Fruit fly (Drosophila melanogaster) whole organism, embryonic: ENCODE measurements around the gene mthl12.

Experiments used
- CG11560 ChIP-seq: fragments of 200-800 bp; sonication (Bioruptor generic); IDR thresholded peaks from 3 replicates; pipeline ENCODE4 v1.3.6; 2022; ENCODE audit warnings: missing biosample characterization, missing genetic modification characterization
- CG11696 ChIP-seq: fragments of 200-800 bp; sonication (Bioruptor generic); IDR thresholded peaks from 2 replicates; pipeline ENCODE4 v1.3.6; 2022; ENCODE audit warnings: missing biosample characterization, missing genetic modification characterization
- CG12769 ChIP-seq: fragments of 200-800 bp; sonication (Bioruptor generic); optimal IDR thresholded peaks from 2 replicates; lab custom pipeline; 2019; ENCODE audit warnings: missing biosample characterization, mild to moderate bottlenecking, missing genetic modification characterization, moderate library complexity
- CG13123 ChIP-seq: fragments of 200-800 bp; sonication (Bioruptor generic); optimal IDR thresholded peaks from 2 replicates; lab custom pipeline; 2016; ENCODE audit warnings: missing biosample characterization, missing genetic modification characterization
- CG1529 ChIP-seq: fragments of 200-800 bp; sonication (Bioruptor generic); optimal IDR thresholded peaks from 3 replicates; lab custom pipeline; 2018; ENCODE audit warnings: missing biosample characterization, missing genetic modification characterization
- CG15696 ChIP-seq: fragments of 200-800 bp; sonication (Bioruptor generic); optimal IDR thresholded peaks from 2 replicates; lab custom pipeline; 2019; ENCODE audit warnings: missing biosample characterization, mild to moderate bottlenecking, missing genetic modification characterization, moderate library complexity
- CG17912 ChIP-seq: fragments of 200-800 bp; sonication (Bioruptor generic); optimal IDR thresholded peaks from 2 replicates; lab custom pipeline; 2018; ENCODE audit warnings: missing biosample characterization, mild to moderate bottlenecking, missing genetic modification characterization
- CG18262 ChIP-seq: fragments of 200-800 bp; optimal IDR thresholded peaks from 3 replicates; lab custom pipeline; 2019; ENCODE audit warnings: missing biosample characterization, mild to moderate bottlenecking, missing genetic modification characterization, moderate library complexity
- CG2116 ChIP-seq: fragments of 200-800 bp; sonication (Bioruptor generic); optimal IDR thresholded peaks from 3 replicates; lab custom pipeline; 2018; ENCODE audit warnings: missing biosample characterization, mild to moderate bottlenecking, missing genetic modification characterization
- CG30020 ChIP-seq: fragments of 200-800 bp; optimal IDR thresholded peaks from 2 replicates; lab custom pipeline; 2019; ENCODE audit warnings: missing biosample characterization, mild to moderate bottlenecking, missing genetic modification characterization, moderate library complexity
- CG30431 ChIP-seq: fragments of 200-800 bp; sonication (Bioruptor generic); optimal IDR thresholded peaks from 2 replicates; lab custom pipeline; 2017; ENCODE audit warnings: missing biosample characterization, missing genetic modification characterization
- CG3163 ChIP-seq: fragments of 200-800 bp; sonication (Bioruptor generic); optimal IDR thresholded peaks from 3 replicates; lab custom pipeline; 2016; ENCODE audit warnings: missing biosample characterization, missing genetic modification characterization
- CG32772 ChIP-seq: fragments of 200-800 bp; sonication (Bioruptor generic); IDR thresholded peaks from 2 replicates; pipeline ENCODE4 v1.3.6; 2022; ENCODE audit warnings: missing biosample characterization, missing genetic modification characterization
- CG43689 ChIP-seq: fragments of 200-800 bp; sonication (Bioruptor generic); IDR thresholded peaks from 2 replicates; pipeline ENCODE4 v1.3.6; 2022; ENCODE audit warnings: missing biosample characterization, missing genetic modification characterization
- CG4854 ChIP-seq: fragments of 200-800 bp; sonication (Bioruptor generic); optimal IDR thresholded peaks from 2 replicates; lab custom pipeline; 2016; ENCODE audit warnings: missing biosample characterization, missing genetic modification characterization, inconsistent platforms
- CG5953 ChIP-seq: fragments of 200-800 bp; sonication (Bioruptor generic); IDR thresholded peaks from 2 replicates; pipeline ENCODE4 v1.3.6; 2022; ENCODE audit warnings: missing biosample characterization, missing genetic modification characterization
- CG6175 ChIP-seq: fragments of 200-800 bp; sonication (Bioruptor generic); IDR thresholded peaks from 3 replicates; pipeline ENCODE4 v1.3.6; 2022; ENCODE audit warnings: missing biosample characterization, missing genetic modification characterization
- CG6689 ChIP-seq: fragments of 200-800 bp; sonication (Bioruptor generic); IDR thresholded peaks from 2 replicates; pipeline ENCODE4 v1.3.6; 2022; ENCODE audit warnings: missing biosample characterization, missing genetic modification characterization
- CG7745 ChIP-seq: fragments of 200-800 bp; sonication (Bioruptor generic); optimal IDR thresholded peaks from 2 replicates; lab custom pipeline; 2018; ENCODE audit warnings: missing biosample characterization, mild to moderate bottlenecking, missing genetic modification characterization, moderate library complexity
- CG7786 ChIP-seq: fragments of 200-800 bp; sonication (Bioruptor generic); optimal IDR thresholded peaks from 2 replicates; lab custom pipeline; 2016; ENCODE audit warnings: missing biosample characterization, missing genetic modification characterization
- CG9215 ChIP-seq: fragments of 200-800 bp; sonication (Bioruptor generic); IDR thresholded peaks from 2 replicates; pipeline ENCODE4 v1.3.6; 2022; ENCODE audit warnings: missing biosample characterization, missing genetic modification characterization
- CG9437 ChIP-seq: fragments of 200-800 bp; sonication (Bioruptor generic); optimal IDR thresholded peaks from 2 replicates; lab custom pipeline; 2018; ENCODE audit warnings: missing biosample characterization, mild to moderate bottlenecking, missing genetic modification characterization
- Elba2 ChIP-seq: fragments of 200-800 bp; sonication (Bioruptor generic); optimal IDR thresholded peaks from 3 replicates; lab custom pipeline; 2016; ENCODE audit warnings: missing biosample characterization, missing genetic modification characterization
- Ets65A ChIP-seq: fragments of 200-800 bp; sonication (Bioruptor generic); peaks from one replicate; lab custom pipeline; 2016; ENCODE audit warnings: missing biosample characterization, missing genetic modification characterization
- Ets97D ChIP-seq: fragments of 200-800 bp; sonication (Bioruptor generic); optimal IDR thresholded peaks from 3 replicates; lab custom pipeline; 2016; ENCODE audit warnings: missing biosample characterization, missing genetic modification characterization
- HLH4C ChIP-seq: fragments of 200-800 bp; sonication (Bioruptor generic); IDR thresholded peaks from 3 replicates; pipeline ENCODE4 v1.3.6; 2022; ENCODE audit warnings: missing biosample characterization, missing genetic modification characterization; ENCODE audit not compliant: partially characterized antibody
- Hr3 ChIP-seq: fragments of 200-800 bp; sonication (Bioruptor generic); optimal IDR thresholded peaks from 3 replicates; lab custom pipeline; 2016; ENCODE audit warnings: missing biosample characterization, missing genetic modification characterization
- MESR4 ChIP-seq: fragments of 200-800 bp; sonication (Bioruptor generic); optimal IDR thresholded peaks from 2 replicates; lab custom pipeline; 2018; ENCODE audit warnings: missing biosample characterization, mild to moderate bottlenecking, missing genetic modification characterization, moderate library complexity
- Med ChIP-seq: fragments of 200-800 bp; sonication (Bioruptor generic); peaks from one replicate; lab custom pipeline; 2016; ENCODE audit warnings: missing biosample characterization, missing genetic modification characterization, mild to moderate bottlenecking, inconsistent platforms, moderate library complexity
- Mes4 ChIP-seq: fragments of 200-800 bp; sonication (Bioruptor generic); optimal IDR thresholded peaks from 2 replicates; lab custom pipeline; 2016; ENCODE audit warnings: missing biosample characterization, missing genetic modification characterization
- ac ChIP-seq: fragments of 200-800 bp; sonication (Bioruptor generic); optimal IDR thresholded peaks from 3 replicates; lab custom pipeline; 2017; ENCODE audit warnings: missing biosample characterization, mild to moderate bottlenecking, missing genetic modification characterization
- bbx ChIP-seq: fragments of 200-800 bp; sonication (Bioruptor generic); IDR thresholded peaks from 2 replicates; pipeline ENCODE4 v1.3.6; 2022; ENCODE audit warnings: missing biosample characterization, missing genetic modification characterization; ENCODE audit not compliant: partially characterized antibody
- chif ChIP-seq, 2 experiments: fragments of 200-800 bp; sonication (Bioruptor generic); optimal IDR thresholded peaks; 3 replicates each; lab custom pipeline; 2016; ENCODE audit warnings: missing biosample characterization in 2 of 2, missing genetic modification characterization in 2 of 2
- dpn ChIP-seq, 2 experiments: fragments of 200-800 bp; sonication (Bioruptor generic); optimal IDR thresholded peaks; 3 replicates each; lab custom pipeline; 2016; ENCODE audit warnings: missing biosample characterization in 2 of 2, missing genetic modification characterization in 2 of 2
- dysf ChIP-seq: fragments of 200-800 bp; sonication (Bioruptor generic); IDR thresholded peaks from 3 replicates; pipeline ENCODE4 v1.3.6; 2022; ENCODE audit warnings: missing biosample characterization, missing genetic modification characterization
- esg ChIP-seq: fragments of 200-800 bp; sonication (Bioruptor generic); conservative IDR thresholded peaks from 2 replicates; pipeline ENCODE4 v1.3.6; 2022; ENCODE audit warnings: missing biosample characterization, missing genetic modification characterization
- eyg ChIP-seq: fragments of 200-800 bp; sonication (Bioruptor generic); optimal IDR thresholded peaks from 3 replicates; lab custom pipeline; 2016; ENCODE audit warnings: missing biosample characterization, missing genetic modification characterization
- jumu ChIP-seq: fragments of 200-800 bp; sonication (Bioruptor generic); optimal IDR thresholded peaks from 3 replicates; lab custom pipeline; 2016; ENCODE audit warnings: missing biosample characterization, missing genetic modification characterization
- kay ChIP-seq: fragments of 200-800 bp; sonication (Bioruptor generic); optimal IDR thresholded peaks from 2 replicates; lab custom pipeline; 2016; ENCODE audit warnings: missing biosample characterization, missing genetic modification characterization
- knrl ChIP-seq: fragments of 200-800 bp; sonication (Bioruptor generic); IDR thresholded peaks from 3 replicates; pipeline ENCODE4 v1.3.6; 2022; ENCODE audit warnings: missing biosample characterization, missing genetic modification characterization; ENCODE audit not compliant: partially characterized antibody
- lov ChIP-seq, 2 experiments: fragments of 200-800 bp in 1 of 2; fragments of >200 bp in 1 of 2; sonication (Bioruptor generic) in 1 of 2; IDR thresholded peaks in 1 of 2; optimal IDR thresholded peaks in 1 of 2; 2 replicates in 1 of 2; 3 replicates in 1 of 2; pipeline versions ENCODE4 v1.3.6 to Lab custom; 2017 to 2022; ENCODE audit warnings: missing biosample characterization in 1 of 2, missing genetic modification characterization in 1 of 2
- otp ChIP-seq: fragments of 200-800 bp; sonication (Bioruptor generic); IDR thresholded peaks from 3 replicates; pipeline ENCODE4, ENCODE4 v1.3.6; 2022; ENCODE audit warnings: missing biosample characterization, missing genetic modification characterization
- pan ChIP-seq, 4 experiments: fragments of >200 bp in 3 of 4; fragments of 200-800 bp in 1 of 4; sonication (Bioruptor generic) in 1 of 4; optimal IDR thresholded peaks in 3 of 4; IDR thresholded peaks in 1 of 4; 2 replicates each; pipeline versions ENCODE4 v1.3.6 to Lab custom; 2017 to 2022; ENCODE audit warnings: missing biosample characterization in 2 of 4, missing genetic modification characterization in 2 of 4, mixed read lengths in 1 of 4
- seq ChIP-seq: fragments of 200-800 bp; sonication (Bioruptor generic); IDR thresholded peaks from 2 replicates; pipeline ENCODE4 v1.3.6; 2022; ENCODE audit warnings: missing biosample characterization, missing genetic modification characterization
- slou ChIP-seq: fragments of 200-800 bp; sonication (Bioruptor generic); optimal IDR thresholded peaks from 3 replicates; lab custom pipeline; 2016; ENCODE audit warnings: missing biosample characterization, missing genetic modification characterization
- sob ChIP-seq: fragments of 200-800 bp; sonication (Bioruptor generic); IDR thresholded peaks from 2 replicates; pipeline ENCODE4 v1.3.6; 2022; ENCODE audit warnings: missing biosample characterization, missing genetic modification characterization
- ssp ChIP-seq: fragments of 200-800 bp; sonication (Bioruptor generic); IDR thresholded peaks from 2 replicates; pipeline ENCODE4 v1.3.6; 2022; ENCODE audit warnings: missing biosample characterization, missing genetic modification characterization
- stwl ChIP-seq: fragments of 200-800 bp; sonication (Bioruptor generic); optimal IDR thresholded peaks from 3 replicates; lab custom pipeline; 2018; ENCODE audit warnings: missing biosample characterization, mild to moderate bottlenecking, missing genetic modification characterization, moderate library complexity
- tgo ChIP-seq: fragments of 200-800 bp; sonication (Bioruptor generic); IDR thresholded peaks from 3 replicates; pipeline ENCODE4 v1.3.6; 2022; ENCODE audit warnings: missing biosample characterization, missing genetic modification characterization
- ttk ChIP-seq: fragments of 200-800 bp; sonication (Bioruptor generic); IDR thresholded peaks from 2 replicates; pipeline ENCODE4 v2.1.2; 2022; ENCODE audit warnings: missing biosample characterization, missing genetic modification characterization
- zfh1 ChIP-seq: fragments of 200-800 bp; sonication (Bioruptor generic); IDR thresholded peaks from 3 replicates; pipeline ENCODE4 v1.3.6; 2022; ENCODE audit warnings: missing biosample characterization, missing genetic modification characterization

mthl12 gene

DNA sequence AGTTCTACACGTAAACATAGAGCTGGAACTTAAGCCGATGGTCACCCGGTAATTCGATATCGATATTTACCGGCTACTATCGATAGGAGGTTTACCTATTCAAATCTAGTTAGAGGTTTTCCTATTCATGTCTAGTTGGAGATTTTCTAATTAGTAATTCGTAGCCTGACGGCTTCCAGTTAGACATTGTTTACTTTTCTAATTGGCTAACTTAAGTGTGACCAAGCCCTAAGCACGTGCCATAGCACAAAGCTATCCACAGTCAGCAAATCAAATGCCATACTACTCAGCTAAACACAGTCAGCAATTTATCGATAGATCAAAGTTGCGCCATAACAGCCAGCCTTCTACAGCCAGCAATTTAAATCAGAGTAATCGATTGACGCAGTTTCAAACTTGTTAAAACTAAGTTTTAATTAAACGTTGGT is 49.6 kb downstream of the mthl12 start, which contains the start of gene Dpm3 (continued):
- TF ChIP-seq Ets97D (GFP tag; lab: Kevin White, UChicago): peak; percentile 78
- TF ChIP-seq CG4854 (GFP tag; lab: Kevin White, UChicago): no peak
- no peak for TF ChIP-seq CG11696 (GFP tag; lab: Robert Waterston, UW)
- peak; percentile 58; the same call in 1 of the 3 replicates for TF ChIP-seq CG11560 (tag; lab: Robert Waterston, UW)
- no peak for TF ChIP-seq ttk (GFP tag; lab: Robert Waterston, UW)
- TF ChIP-seq CG13123 (GFP tag; lab: Kevin White, UChicago): peak; percentile 38
- peak; percentile 56 to 65 for TF ChIP-seq dpn (GFP tag; optimal IDR thresholded peaks at IDR 0.05; lab: Kevin White, UChicago)
- TF ChIP-seq knrl (GFP tag; lab: Robert Waterston, UW): peak; percentile 94
- TF ChIP-seq CG30431 (GFP tag; lab: Kevin White, UChicago): no peak
- peak; percentile 93 for TF ChIP-seq CG3163 (GFP tag; lab: Kevin White, UChicago)
- TF ChIP-seq ssp: no peak
- peak; percentile 96 for TF ChIP-seq stwl (tag; lab: Kevin White, UChicago)
- TF ChIP-seq slou (GFP tag; lab: Kevin White, UChicago): peak; percentile 53
- no peak for TF ChIP-seq Mes4 (GFP tag; lab: Kevin White, UChicago)
- TF ChIP-seq MESR4: peak; percentile 27
- TF ChIP-seq dysf (GFP tag; lab: Robert Waterston, UW): no peak
- TF ChIP-seq jumu: peak; percentile 6
- TF ChIP-seq CG5953 (GFP tag; lab: Robert Waterston, UW): no peak
- no peak for TF ChIP-seq CG6175
- TF ChIP-seq CG18262 (tag; lab: Kevin White, UChicago): peak; percentile 9
- peak; percentile 100 for TF ChIP-seq Elba2 (GFP tag; lab: Kevin White, UChicago)
- TF ChIP-seq CG43689 (GFP tag; lab: Robert Waterston, UW): no peak
- TF ChIP-seq lov (optimal IDR thresholded peaks at IDR 0.05; lab: Kevin White, UChicago): no peak
- no peak for TF ChIP-seq lov (GFP tag; IDR thresholded peaks at IDR 0.05; lab: Robert Waterston, UW)
- peak; percentile 50 for TF ChIP-seq kay (GFP tag; lab: Kevin White, UChicago)
- peak; percentile 33 for TF ChIP-seq CG30020
- TF ChIP-seq tgo (GFP tag; lab: Robert Waterston, UW): no peak
- TF ChIP-seq CG6689 (GFP tag; lab: Robert Waterston, UW): no peak
- TF ChIP-seq seq (GFP tag; lab: Robert Waterston, UW): no peak
- no peak for TF ChIP-seq esg
- TF ChIP-seq CG1529 (GFP tag; lab: Kevin White, UChicago): no peak
- no peak for TF ChIP-seq CG32772 (GFP tag; lab: Robert Waterston, UW)
- TF ChIP-seq sob (GFP tag; lab: Robert Waterston, UW): peak; percentile 56
- TF ChIP-seq CG17912 (GFP tag; lab: Kevin White, UChicago): peak; percentile 51
- TF ChIP-seq chif (GFP tag; optimal IDR thresholded peaks at IDR 0.05; lab: Kevin White, UChicago): peak in 1 of 2 experiments; percentile 50
- TF ChIP-seq eyg (GFP tag; lab: Kevin White, UChicago): peak; percentile 23
- peak; percentile 9 for TF ChIP-seq CG7745 (tag; lab: Kevin White, UChicago)
- TF ChIP-seq HLH4C (GFP tag; lab: Robert Waterston, UW): peak; percentile 92
- peak; percentile 86 for TF ChIP-seq bbx (GFP tag; lab: Robert Waterston, UW)
- TF ChIP-seq zfh1 (GFP tag; lab: Robert Waterston, UW): 0 out of 3 replicates have a peak, but pooled peaks have one; percentile 39
- peak; percentile 98 for TF ChIP-seq Ets65A (GFP tag; lab: Kevin White, UChicago)
- TF ChIP-seq pan (optimal IDR thresholded peaks at IDR 0.05; lab: Kevin White, UChicago): no peak
- no peak for TF ChIP-seq pan (GFP tag; optimal IDR thresholded peaks at IDR 0.05 in 1 of 2, IDR thresholded peaks at IDR 0.05 in 1 of 2)
- no peak; the same call in 1 of the 2 replicates for TF ChIP-seq CG9215 (GFP tag; lab: Robert Waterston, UW)
- peak; percentile 40 for TF ChIP-seq CG7786
- peak; percentile 62; the same call in 1 of the 3 replicates for TF ChIP-seq otp (GFP tag; lab: Robert Waterston, UW)
- no peak for TF ChIP-seq Hr3 (GFP tag; lab: Kevin White, UChicago)
- TF ChIP-seq CG15696 (tag; lab: Kevin White, UChicago): peak; percentile 43
- TF ChIP-seq Med (GFP tag; lab: Kevin White, UChicago): peak; percentile 77
- peak; percentile 68 for TF ChIP-seq CG2116 (GFP tag; lab: Kevin White, UChicago)
- TF ChIP-seq CG9437 (GFP tag; lab: Kevin White, UChicago): peak; percentile 98
- TF ChIP-seq CG12769 (tag; lab: Kevin White, UChicago): peak; percentile 71
- no peak for TF ChIP-seq ac (GFP tag; lab: Kevin White, UChicago)
